Worm (Caenorhabditis elegans) whole organism, mixed stage, embryonic: ENCODE measurements around the gene clc-22.

ENCODE experiments used
- elt-3 ChIP-seq: fragments of 150-350 bp; optimal IDR thresholded peaks from 2 replicates; lab custom pipeline; 2014; ENCODE audit warnings: missing biosample characterization, missing genetic modification characterization
- flh-1 ChIP-seq: fragments of 200-800 bp; sonication (Bioruptor generic); optimal IDR thresholded peaks from 2 replicates; lab custom pipeline; 2018; ENCODE audit warnings: mild to moderate bottlenecking, missing genetic modification characterization, moderate library complexity, missing compliant biosample characterization
- lin-13 ChIP-seq: fragments of 150-350 bp; optimal IDR thresholded peaks from 2 replicates; lab custom pipeline; 2014; ENCODE audit warnings: missing biosample characterization, missing genetic modification characterization
- pha-4 ChIP-seq: fragments of 150-350 bp; optimal IDR thresholded peaks from 2 replicates; lab custom pipeline; 2018; ENCODE audit warnings: missing biosample characterization, missing genetic modification reagents, missing genetic modification characterization
- tbx-8 ChIP-seq: fragments of 200-800 bp; sonication (Bioruptor generic); optimal IDR thresholded peaks from 2 replicates; lab custom pipeline; 2018; ENCODE audit warnings: mild to moderate bottlenecking, missing genetic modification characterization, moderate library complexity, missing compliant biosample characterization
- ztf-11 ChIP-seq: fragments of 150-350 bp; optimal IDR thresholded peaks from 2 replicates; lab custom pipeline; 2014; ENCODE audit warnings: missing biosample characterization, missing genetic modification characterization

DNA sequence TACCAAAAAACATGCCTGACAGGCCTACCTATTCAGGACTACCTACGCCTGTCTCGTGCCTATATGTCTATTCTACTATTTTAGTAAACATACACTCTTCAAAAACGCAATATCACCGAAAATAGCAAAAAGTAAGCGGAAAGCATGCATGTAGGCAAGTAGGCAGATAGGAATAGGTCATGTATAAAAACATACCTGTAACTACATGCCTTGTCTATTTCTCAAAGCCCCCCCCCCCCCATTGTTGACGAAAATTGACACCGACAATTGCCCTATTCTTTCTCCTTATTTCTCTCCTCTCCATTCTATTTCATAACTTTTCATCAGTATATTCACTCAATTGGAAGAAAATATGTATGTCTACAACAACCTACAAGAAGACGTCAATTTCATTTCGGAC lies 17.7 kb downstream of the clc-22 start:
- no peak for TF ChIP-seq elt-3 (tag; lab: Kevin White, UChicago)
- no peak for TF ChIP-seq tbx-8 (GFP tag; lab: Kevin White, UChicago)
- TF ChIP-seq ztf-11, result no peak
- TF ChIP-seq pha-4 (tag; lab: Kevin White, UChicago), result no peak
- no peak for TF ChIP-seq flh-1 (GFP tag; lab: Kevin White, UChicago)
- no peak for TF ChIP-seq lin-13 (tag; lab: Kevin White, UChicago)
